Worm (Caenorhabditis elegans) whole organism, mixed stage, embryonic: ENCODE data around the gene F09G2.8.

Experiments used
- M03D4.4 ChIP-seq: sonication (generic microtip); optimal IDR thresholded peaks from 2 replicates; lab custom pipeline; 2017; ENCODE audit warnings: mild to moderate bottlenecking, missing genetic modification characterization, missing compliant biosample characterization
- bed-3 ChIP-seq: fragments of 200-800 bp; sonication (Bioruptor generic); optimal IDR thresholded peaks from 3 replicates; lab custom pipeline; 2018; ENCODE audit warnings: mild to moderate bottlenecking, missing genetic modification characterization, moderate library complexity, missing compliant biosample characterization
- blmp-1 ChIP-seq: fragments of 150-350 bp; optimal IDR thresholded peaks from 2 replicates; lab custom pipeline; 2014; ENCODE audit warnings: missing biosample characterization, missing genetic modification characterization
- ceh-39 ChIP-seq: fragments of 150-350 bp; optimal IDR thresholded peaks from 2 replicates; lab custom pipeline; 2014; ENCODE audit warnings: missing biosample characterization, missing genetic modification characterization
- ceh-43 ChIP-seq: fragments of 200-800 bp; sonication (Bioruptor generic); optimal IDR thresholded peaks from 2 replicates; lab custom pipeline; 2018; ENCODE audit warnings: mild to moderate bottlenecking, missing genetic modification characterization, moderate library complexity, missing compliant biosample characterization
- ceh-83 ChIP-seq: fragments of 200-800 bp; sonication (Bioruptor generic); optimal IDR thresholded peaks from 2 replicates; lab custom pipeline; 2018; ENCODE audit warnings: mild to moderate bottlenecking, missing genetic modification characterization, missing compliant biosample characterization
- ces-1 ChIP-seq: fragments of 150-350 bp; optimal IDR thresholded peaks from 2 replicates; lab custom pipeline; 2014; ENCODE audit warnings: missing biosample characterization, missing genetic modification reagents, missing genetic modification characterization
- cnd-1 ChIP-seq: fragments of 200-800 bp; sonication (Bioruptor generic); optimal IDR thresholded peaks from 2 replicates; lab custom pipeline; 2018; ENCODE audit warnings: mild to moderate bottlenecking, missing genetic modification characterization, missing compliant biosample characterization
- drap-1 ChIP-seq: fragments of 200-800 bp; sonication (Bioruptor generic); optimal IDR thresholded peaks from 3 replicates; lab custom pipeline; 2018; ENCODE audit warnings: mild to moderate bottlenecking, missing genetic modification characterization, missing compliant biosample characterization
- elt-1 ChIP-seq: sonication (generic microtip); optimal IDR thresholded peaks from 2 replicates; lab custom pipeline; 2017; ENCODE audit warnings: missing genetic modification characterization, mild to moderate bottlenecking, missing compliant biosample characterization, antibody characterized with exemption, moderate library complexity, borderline replicate concordance; ENCODE audit not compliant: insufficient read depth
- elt-3 ChIP-seq: fragments of 150-350 bp; optimal IDR thresholded peaks from 2 replicates; lab custom pipeline; 2014; ENCODE audit warnings: missing biosample characterization, missing genetic modification characterization
- flh-1 ChIP-seq: fragments of 200-800 bp; sonication (Bioruptor generic); optimal IDR thresholded peaks from 2 replicates; lab custom pipeline; 2018; ENCODE audit warnings: mild to moderate bottlenecking, missing genetic modification characterization, moderate library complexity, missing compliant biosample characterization
- ham-2 ChIP-seq: fragments of 200-800 bp; sonication (Bioruptor generic); optimal IDR thresholded peaks from 2 replicates; lab custom pipeline; 2018; ENCODE audit warnings: mild to moderate bottlenecking, missing genetic modification characterization, missing compliant biosample characterization
- hlh-1 ChIP-seq: fragments of 150-350 bp; optimal IDR thresholded peaks from 2 replicates; lab custom pipeline; 2014; ENCODE audit warnings: missing biosample characterization, missing genetic modification reagents, missing genetic modification characterization
- lin-13 ChIP-seq: fragments of 150-350 bp; optimal IDR thresholded peaks from 2 replicates; lab custom pipeline; 2014; ENCODE audit warnings: missing biosample characterization, missing genetic modification characterization
- lin-32 ChIP-seq: fragments of 200-800 bp; sonication (Bioruptor generic); optimal IDR thresholded peaks from 2 replicates; lab custom pipeline; 2018; ENCODE audit warnings: mild to moderate bottlenecking, missing genetic modification characterization, missing compliant biosample characterization
- lsy-2 ChIP-seq: fragments of 150-350 bp; optimal IDR thresholded peaks from 2 replicates; lab custom pipeline; 2014; ENCODE audit warnings: missing biosample characterization, missing genetic modification characterization
- mab-5 ChIP-seq: fragments of 150-350 bp; optimal IDR thresholded peaks from 2 replicates; lab custom pipeline; 2014; ENCODE audit warnings: missing biosample characterization, missing genetic modification characterization
- mep-1 ChIP-seq: fragments of 150-350 bp; optimal IDR thresholded peaks from 2 replicates; lab custom pipeline; 2017; ENCODE audit warnings: missing biosample characterization, missing genetic modification reagents, missing genetic modification characterization, inconsistent platforms
- mls-2 ChIP-seq: sonication (generic microtip); optimal IDR thresholded peaks from 2 replicates; lab custom pipeline; 2016; ENCODE audit warnings: mild to moderate bottlenecking, missing genetic modification characterization, moderate library complexity, missing compliant biosample characterization
- nhr-12 ChIP-seq: fragments of 150-350 bp; optimal IDR thresholded peaks from 2 replicates; lab custom pipeline; 2014; ENCODE audit warnings: missing biosample characterization, missing genetic modification characterization
- nhr-2 ChIP-seq: fragments of 150-350 bp; optimal IDR thresholded peaks from 2 replicates; lab custom pipeline; 2014; ENCODE audit warnings: missing biosample characterization, missing genetic modification characterization
- nhr-237 ChIP-seq: fragments of 150-350 bp; optimal IDR thresholded peaks from 2 replicates; lab custom pipeline; 2014; ENCODE audit warnings: missing biosample characterization, missing genetic modification characterization
- nhr-28 ChIP-seq: fragments of 150-350 bp; optimal IDR thresholded peaks from 2 replicates; lab custom pipeline; 2014; ENCODE audit warnings: missing biosample characterization, missing genetic modification characterization
- nhr-76 ChIP-seq: sonication (generic microtip); optimal IDR thresholded peaks from 2 replicates; lab custom pipeline; 2017; ENCODE audit warnings: missing biosample characterization, missing genetic modification characterization
- pha-4 ChIP-seq: fragments of 150-350 bp; optimal IDR thresholded peaks from 2 replicates; lab custom pipeline; 2018; ENCODE audit warnings: missing biosample characterization, missing genetic modification reagents, missing genetic modification characterization
- sem-2 ChIP-seq: fragments of 200-800 bp; sonication (Bioruptor generic); optimal IDR thresholded peaks from 2 replicates; lab custom pipeline; 2018; ENCODE audit warnings: mild to moderate bottlenecking, missing genetic modification characterization, missing compliant biosample characterization
- snpc-4 ChIP-seq: fragments of 150-350 bp; optimal IDR thresholded peaks from 2 replicates; lab custom pipeline; 2014; ENCODE audit warnings: missing biosample characterization, missing genetic modification characterization
- sptf-1 ChIP-seq: sonication (generic microtip); optimal IDR thresholded peaks from 2 replicates; lab custom pipeline; 2017; ENCODE audit warnings: mild to moderate bottlenecking, missing genetic modification characterization, moderate library complexity, missing compliant biosample characterization
- tbx-8 ChIP-seq: fragments of 200-800 bp; sonication (Bioruptor generic); optimal IDR thresholded peaks from 2 replicates; lab custom pipeline; 2018; ENCODE audit warnings: mild to moderate bottlenecking, missing genetic modification characterization, moderate library complexity, missing compliant biosample characterization
- unc-120 ChIP-seq: sonication (generic microtip); optimal IDR thresholded peaks from 2 replicates; lab custom pipeline; 2017; ENCODE audit warnings: missing genetic modification characterization, missing compliant biosample characterization; ENCODE audit not compliant: poor library complexity, severe bottlenecking
- unc-39 ChIP-seq: fragments of 150-350 bp; optimal IDR thresholded peaks from 2 replicates; lab custom pipeline; 2014; ENCODE audit warnings: missing biosample characterization, missing genetic modification characterization
- unc-62 ChIP-seq: fragments of 150-350 bp; optimal IDR thresholded peaks from 2 replicates; lab custom pipeline; 2014; ENCODE audit warnings: missing biosample characterization, missing genetic modification reagents, missing genetic modification characterization
- zip-8 ChIP-seq: fragments of 150-350 bp; optimal IDR thresholded peaks from 2 replicates; lab custom pipeline; 2014; ENCODE audit warnings: missing biosample characterization, missing genetic modification characterization
- ztf-11 ChIP-seq: fragments of 150-350 bp; optimal IDR thresholded peaks from 2 replicates; lab custom pipeline; 2014; ENCODE audit warnings: missing biosample characterization, missing genetic modification characterization

The F09G2.8 gene

DNA sequence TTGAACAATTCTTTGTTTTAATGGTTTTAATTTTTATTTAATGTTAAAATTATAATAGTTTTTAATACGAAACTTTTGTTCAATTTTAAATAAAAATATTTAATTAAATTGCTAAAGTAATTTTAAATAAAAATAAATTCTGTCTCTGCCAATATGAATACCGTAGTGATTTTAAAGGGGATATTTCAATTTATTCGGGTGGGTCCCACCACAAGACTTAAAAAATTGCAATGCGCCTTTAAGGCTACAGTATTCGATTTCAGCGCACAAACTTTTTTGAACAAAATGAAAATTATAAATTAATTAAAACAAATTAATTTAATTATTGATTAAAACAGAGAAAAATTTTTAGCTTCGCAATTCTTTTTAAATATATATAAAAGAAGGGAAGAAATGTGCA is 5.6 kb upstream of the F09G2.8 start:
- TF ChIP-seq nhr-76: no peak
- no peak for TF ChIP-seq sem-2 (GFP tag; lab: Kevin White, UChicago)
- TF ChIP-seq cnd-1 (tag; lab: Kevin White, UChicago): no peak
- TF ChIP-seq flh-1 (GFP tag; lab: Kevin White, UChicago): no peak
- no peak for TF ChIP-seq nhr-2 (tag; lab: Kevin White, UChicago)
- TF ChIP-seq, all 35 proteins: peak for 0

DNA sequence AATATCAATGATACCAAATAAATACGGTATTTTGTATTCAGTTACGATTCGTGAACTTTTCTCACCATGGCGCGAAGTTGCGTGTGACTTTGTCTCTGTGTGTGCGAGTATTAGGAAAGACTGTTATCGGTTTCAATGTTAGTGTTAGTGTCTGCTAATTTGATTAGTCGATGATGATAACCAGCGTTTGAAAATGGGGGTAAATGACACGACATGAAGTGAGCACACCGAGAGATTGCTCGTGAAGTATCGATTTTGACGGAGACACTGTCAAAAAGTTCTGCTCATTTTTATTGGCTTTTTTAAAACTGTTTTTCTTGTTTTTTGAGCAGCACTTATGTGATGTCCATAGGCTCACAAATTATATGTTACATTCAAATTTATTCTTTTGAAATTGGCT is 4.9 kb upstream of the F09G2.8 start:
- TF ChIP-seq snpc-4 (tag; lab: Kevin White, UChicago): no peak
- TF ChIP-seq blmp-1 (tag; lab: Kevin White, UChicago): no peak
- TF ChIP-seq ham-2 (GFP tag; lab: Kevin White, UChicago): no peak
- TF ChIP-seq lin-13: no peak
- TF ChIP-seq zip-8 (tag; lab: Kevin White, UChicago): no peak
- TF ChIP-seq nhr-12 (tag; lab: Kevin White, UChicago): no peak

DNA sequence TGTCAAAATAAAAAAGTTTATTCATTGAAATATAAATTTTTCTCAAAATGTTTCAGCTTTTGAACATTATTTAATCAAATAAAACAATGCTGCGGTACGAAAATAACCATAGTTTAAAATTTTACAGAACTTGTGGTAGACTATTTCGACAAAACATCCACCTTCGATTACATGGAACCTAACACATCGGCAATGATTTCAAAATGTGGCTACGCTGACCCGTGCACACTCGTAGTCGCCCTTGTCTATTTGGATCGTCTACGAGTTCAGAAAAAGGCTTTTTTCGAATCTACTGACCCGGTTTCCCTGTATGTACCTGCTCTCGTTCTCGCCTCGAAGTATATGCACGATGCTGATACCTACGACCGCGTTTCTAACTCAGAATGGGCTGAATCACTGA is 3.6 kb upstream of the F09G2.8 start:
- TF ChIP-seq flh-1 (GFP tag; lab: Kevin White, UChicago): no peak
- TF ChIP-seq M03D4.4: no peak
- no peak for TF ChIP-seq mls-2 (tag; lab: Kevin White, UChicago)
- no peak for TF ChIP-seq pha-4 (tag; lab: Kevin White, UChicago)
- TF ChIP-seq elt-3 (tag; lab: Kevin White, UChicago): no peak
- no peak for TF ChIP-seq lin-32 (GFP tag; lab: Kevin White, UChicago)
- no peak for TF ChIP-seq nhr-28 (tag; lab: Kevin White, UChicago)
- TF ChIP-seq sem-2 (GFP tag; lab: Kevin White, UChicago): no peak
- TF ChIP-seq elt-1 (tag; lab: Kevin White, UChicago): no peak
- no peak for TF ChIP-seq unc-62 (GFP tag; lab: Kevin White, UChicago)
- TF ChIP-seq ztf-11 (tag; lab: Kevin White, UChicago): no peak
- TF ChIP-seq drap-1 (GFP tag; lab: Kevin White, UChicago): no peak
- TF ChIP-seq unc-39 (tag; lab: Kevin White, UChicago): no peak
- no peak for TF ChIP-seq nhr-237
- TF ChIP-seq lin-13: no peak
- TF ChIP-seq cnd-1 (tag; lab: Kevin White, UChicago): no peak
- TF ChIP-seq blmp-1 (tag; lab: Kevin White, UChicago): no peak
- TF ChIP-seq bed-3 (GFP tag; lab: Kevin White, UChicago): no peak
- TF ChIP-seq ceh-83 (GFP tag; lab: Kevin White, UChicago): no peak
- no peak for TF ChIP-seq unc-120 (tag; lab: Kevin White, UChicago)

DNA sequence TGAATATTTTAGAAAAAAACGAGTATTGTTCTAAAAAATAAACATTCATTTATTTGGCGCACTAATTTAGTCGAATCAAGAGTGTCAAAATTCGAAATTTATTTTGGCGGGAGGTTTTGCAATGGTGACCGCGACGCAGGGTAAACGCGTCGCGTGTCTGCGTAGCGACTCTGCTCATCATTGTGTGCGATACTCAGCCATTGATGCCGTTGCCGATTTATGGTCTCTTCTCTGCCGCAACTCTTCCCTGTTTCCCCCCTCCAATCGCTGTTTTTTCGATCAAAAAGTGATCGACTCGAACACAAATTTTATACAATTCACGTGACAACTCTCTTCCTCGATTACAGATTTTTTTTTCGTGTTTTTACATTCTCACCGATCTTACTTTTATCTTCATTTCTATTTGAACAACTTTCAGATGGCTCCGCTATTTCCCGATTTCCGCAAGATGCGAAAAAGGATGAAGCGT is 3.1 kb upstream of the F09G2.8 start, which contains the start of gene F09G2.2:
Gene F09G2.2, plus strand, starts transcription at position 419 of the 469 bp plus-strand sequence.
- TF ChIP-seq nhr-237 (peak; percentile 87), mab-5 (no peak), tbx-8 (no peak), nhr-12 (tag; lab: Kevin White, UChicago) (no peak), snpc-4 (tag; lab: Kevin White, UChicago) (no peak), sem-2 (GFP tag; lab: Kevin White, UChicago) (no peak), bed-3 (GFP tag; lab: Kevin White, UChicago) (no peak), ceh-83 (GFP tag; lab: Kevin White, UChicago) (peak; percentile 46), lsy-2 (tag; lab: Kevin White, UChicago) (peak; percentile 73), unc-39 (tag; lab: Kevin White, UChicago) (peak; percentile 29), elt-3 (tag; lab: Kevin White, UChicago) (no peak), ztf-11 (tag; lab: Kevin White, UChicago) (peak; percentile 63), hlh-1 (tag; lab: Kevin White, UChicago) (no peak), mep-1 (peak; percentile 95), elt-1 (tag; lab: Kevin White, UChicago) (peak; percentile 38), blmp-1 (tag; lab: Kevin White, UChicago) (no peak), nhr-76 (no peak), cnd-1 (tag; lab: Kevin White, UChicago) (peak; percentile 28), ces-1 (GFP tag; lab: Kevin White, UChicago) (peak; percentile 76), nhr-28 (tag; lab: Kevin White, UChicago) (no peak), unc-62 (GFP tag; lab: Kevin White, UChicago) (no peak), mls-2 (tag; lab: Kevin White, UChicago) (peak; percentile 21), M03D4.4 (peak; percentile 20), flh-1 (GFP tag; lab: Kevin White, UChicago) (no peak), zip-8 (tag; lab: Kevin White, UChicago) (no peak), ceh-39 (peak; percentile 93), ham-2 (GFP tag; lab: Kevin White, UChicago) (no peak), ceh-43 (GFP tag; lab: Kevin White, UChicago) (no peak), unc-120 (tag; lab: Kevin White, UChicago) (peak; percentile 79), lin-13 (peak; percentile 97), drap-1 (GFP tag; lab: Kevin White, UChicago) (peak; percentile 24), sptf-1 (tag; lab: Kevin White, UChicago) (no peak), nhr-2 (tag; lab: Kevin White, UChicago) (peak; percentile 30), lin-32 (GFP tag; lab: Kevin White, UChicago) (no peak), pha-4 (tag; lab: Kevin White, UChicago) (peak; percentile 96)
